Worm (Caenorhabditis elegans): Measurements from ENCODE around the gene Y39A3A.3.

The Y39A3A.3 gene

DNA sequence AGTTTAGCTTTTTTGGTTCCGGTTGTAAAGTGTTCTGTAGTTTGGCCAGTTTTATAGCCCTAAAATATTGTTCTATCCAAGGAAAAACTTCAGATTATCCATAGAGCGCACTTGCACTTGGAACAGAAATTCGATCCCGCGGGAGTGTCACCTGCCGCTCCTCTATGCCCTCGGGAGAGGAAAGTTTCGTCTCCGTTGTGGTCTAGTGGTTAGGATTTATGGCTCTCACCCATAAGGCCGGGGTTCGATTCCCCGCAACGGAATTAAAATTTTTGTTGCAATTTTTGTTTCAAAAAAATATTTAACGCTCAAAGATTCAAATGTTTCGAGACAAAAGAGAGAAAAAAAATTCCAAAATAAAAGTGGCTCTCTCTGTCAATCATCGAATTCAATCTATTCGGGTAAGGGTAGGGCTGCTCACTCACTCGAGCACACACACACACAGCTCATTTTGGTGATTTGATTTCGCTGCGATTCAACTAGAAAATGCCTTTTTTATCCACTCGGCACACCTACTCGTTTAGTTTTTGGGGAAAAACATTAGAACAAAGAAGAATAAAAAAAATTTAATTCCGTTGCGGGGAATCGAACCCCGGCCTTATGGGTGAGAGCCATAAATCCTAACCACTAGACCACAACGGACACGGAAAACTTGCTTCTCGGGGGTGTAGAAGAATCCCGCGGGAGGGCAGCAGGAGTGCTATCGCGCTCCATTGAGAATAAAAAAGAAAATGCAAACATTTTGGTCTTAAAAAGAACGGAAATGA lies 35.6 kb downstream of the Y39A3A.3 start (continued):
- TF ChIP-seq F39B2.1 (GFP tag; IDR thresholded peaks at IDR 0.05): no peak
- peak; percentile 61 for TF ChIP-seq snpc-1.3 (tag; optimal IDR thresholded peaks at IDR 0.05; ENCODE audit: insufficient read depth)
- TF ChIP-seq aptf-2 (GFP tag; conservative IDR thresholded peaks at IDR 0.05): 0 out of 2 replicates have a peak, but pooled peaks have one; percentile 33
- peak; percentile 35 for TF ChIP-seq T26A5.8 (tag; optimal IDR thresholded peaks at IDR 0.05)
- no peak for TF ChIP-seq F55B11.4 (tag; optimal IDR thresholded peaks at IDR 0.05; ENCODE audit: borderline replicate concordance, insufficient read depth)
- peak; percentile 23; the same call in 1 of the 2 replicates for TF ChIP-seq Y53F4B.3 (GFP tag; IDR thresholded peaks at IDR 0.05)
- no peak for TF ChIP-seq ccch-3 (GFP tag; optimal IDR thresholded peaks at IDR 0.05)
- 0 out of 2 replicates have a peak, but pooled peaks have one; percentile 15 for TF ChIP-seq F37B4.10 (GFP tag; IDR thresholded peaks at IDR 0.05)
- peak; percentile 54; the same call in 1 of the 2 replicates for TF ChIP-seq pbrm-1 (GFP tag; IDR thresholded peaks at IDR 0.05)
- TF ChIP-seq zim-3 (tag; optimal IDR thresholded peaks at IDR 0.05): peak; percentile 32
- TF ChIP-seq repo-1 (tag; optimal IDR thresholded peaks at IDR 0.05): peak; percentile 35
- TF ChIP-seq egl-44 (GFP tag; IDR thresholded peaks at IDR 0.05): peak; percentile 60; the same call in 1 of the 2 replicates
- peak; percentile 23 for TF ChIP-seq snpc-1.1 (tag; optimal IDR thresholded peaks at IDR 0.05; ENCODE audit: insufficient read depth)
- TF ChIP-seq nhr-179 (tag; optimal IDR thresholded peaks at IDR 0.05): no peak
- TF ChIP-seq die-1 (tag; optimal IDR thresholded peaks at IDR 0.05): peak; percentile 68
- TF ChIP-seq tbx-9 (tag; optimal IDR thresholded peaks at IDR 0.05; ENCODE audit: borderline replicate concordance): no peak
- TF ChIP-seq ZK185.1 (tag; optimal IDR thresholded peaks at IDR 0.05; ENCODE audit: poor library complexity, severe bottlenecking): no peak
- no peak for TF ChIP-seq bed-1 (GFP tag; IDR thresholded peaks at IDR 0.05)
- peak; percentile 58 for TF ChIP-seq hrde-1 (tag; optimal IDR thresholded peaks at IDR 0.05; ENCODE audit: borderline replicate concordance)
- no peak for TF ChIP-seq ztf-3 (GFP tag; optimal IDR thresholded peaks at IDR 0.05)
- no peak for TF ChIP-seq Y79H2A.3 (GFP tag; conservative IDR thresholded peaks at IDR 0.05)
- TF ChIP-seq nfya-1 (tag; optimal IDR thresholded peaks at IDR 0.05; ENCODE audit: borderline replicate concordance, insufficient read depth): no peak
- no peak for TF ChIP-seq C06A6.2 (GFP tag; conservative IDR thresholded peaks at IDR 0.05)
- no peak for TF ChIP-seq mes-4 (tag; optimal IDR thresholded peaks at IDR 0.05)
- peak; percentile 68 for TF ChIP-seq snpc-3.4 (tag; optimal IDR thresholded peaks at IDR 0.05)
- TF ChIP-seq rcor-1 (GFP tag; IDR thresholded peaks at IDR 0.05): peak; percentile 61
- TF ChIP-seq ztf-18 (tag; optimal IDR thresholded peaks at IDR 0.05): peak; percentile 25
- TF ChIP-seq F33H1.4 (GFP tag; IDR thresholded peaks at IDR 0.05): peak; percentile 45
- no peak for TF ChIP-seq hsf-1 (GFP tag; IDR thresholded peaks at IDR 0.05)
- TF ChIP-seq ceh-91 (GFP tag; IDR thresholded peaks at IDR 0.05): peak; percentile 23; the same call in 1 of the 2 replicates
- peak; percentile 69; the same call in 1 of the 2 replicates for TF ChIP-seq ztf-25 (GFP tag; IDR thresholded peaks at IDR 0.05)
- TF ChIP-seq F57C9.4 (tag; optimal IDR thresholded peaks at IDR 0.05): no peak
- no peak for TF ChIP-seq atf-7 (tag; optimal IDR thresholded peaks at IDR 0.05)
- peak; percentile 52; the same call in 1 of the 2 replicates for TF ChIP-seq dox-1 (GFP tag; IDR thresholded peaks at IDR 0.05)
- TF ChIP-seq lin-35 (GFP tag; optimal IDR thresholded peaks at IDR 0.05): peak in 1 of 3 experiments; percentile 7
- peak; percentile 62 for TF ChIP-seq rpc-1 (optimal IDR thresholded peaks at IDR 0.05)
- peak; percentile 90 for TF ChIP-seq rpc-1 (tag; optimal IDR thresholded peaks at IDR 0.05)
- TF ChIP-seq fkh-3 (tag; optimal IDR thresholded peaks at IDR 0.05): no peak
- no peak for TF ChIP-seq attf-5 (GFP tag; optimal IDR thresholded peaks at IDR 0.05)
- peak; percentile 57 for TF ChIP-seq lin-54 (GFP tag; optimal IDR thresholded peaks at IDR 0.05)
- TF ChIP-seq mcd-1 (GFP tag; IDR thresholded peaks at IDR 0.05): peak; percentile 97
- peak; percentile 53 for TF ChIP-seq mxl-1 (tag; optimal IDR thresholded peaks at IDR 0.05)
- no peak for TF ChIP-seq F57A8.1 (GFP tag; optimal IDR thresholded peaks at IDR 0.05)
- no peak for TF ChIP-seq nhr-27 (tag; optimal IDR thresholded peaks at IDR 0.05)
- peak; percentile 70 for TF ChIP-seq madf-6 (GFP tag; IDR thresholded peaks at IDR 0.05)
- TF ChIP-seq somi-1 (GFP tag; optimal IDR thresholded peaks at IDR 0.05): no peak
